Worm (Caenorhabditis elegans) whole organism, L1 larva: ENCODE measurements around the gene vps-33.2.

Source experiments
- C04F5.9 ChIP-seq: sonication (generic microtip); optimal IDR thresholded peaks from 2 replicates; lab custom pipeline; 2016; ENCODE audit warnings: missing genetic modification characterization, missing compliant biosample characterization
- C16A3.4 ChIP-seq: fragments of 150-350 bp; optimal IDR thresholded peaks from 2 replicates; lab custom pipeline; 2014; ENCODE audit warnings: missing biosample characterization, missing genetic modification characterization
- C34B4.2 ChIP-seq: sonication (generic microtip); optimal IDR thresholded peaks from 2 replicates; lab custom pipeline; 2017; ENCODE audit warnings: mild to moderate bottlenecking, missing genetic modification characterization, missing compliant biosample characterization
- aha-1 ChIP-seq: fragments of 150-350 bp; optimal IDR thresholded peaks from 2 replicates; lab custom pipeline; 2014; ENCODE audit warnings: missing biosample characterization, missing genetic modification characterization
- alr-1 ChIP-seq: fragments of 200-800 bp; sonication (Bioruptor generic); optimal IDR thresholded peaks from 2 replicates; lab custom pipeline; 2018; ENCODE audit warnings: borderline replicate concordance, mild to moderate bottlenecking, missing genetic modification characterization, missing compliant biosample characterization
- ama-1 ChIP-seq: fragments of 150-350 bp; optimal IDR thresholded peaks from 2 replicates; lab custom pipeline; 2014
- ceh-63 ChIP-seq: fragments of 200-800 bp; sonication (Bioruptor generic); optimal IDR thresholded peaks from 2 replicates; lab custom pipeline; 2018; ENCODE audit warnings: mild to moderate bottlenecking, missing genetic modification characterization, missing compliant biosample characterization
- ceh-82 ChIP-seq, 3 experiments: fragments of 150-350 bp in 1 of 3; sonication (generic microtip) in 2 of 3; optimal IDR thresholded peaks; 2 replicates each; lab custom pipeline; 2014 to 2017; ENCODE audit warnings: missing biosample characterization in 3 of 3, missing genetic modification characterization in 3 of 3
- ceh-90 ChIP-seq: sonication (generic microtip); optimal IDR thresholded peaks from 2 replicates; lab custom pipeline; 2016; ENCODE audit warnings: missing genetic modification characterization, missing compliant biosample characterization
- ces-1 ChIP-seq: fragments of 150-350 bp; optimal IDR thresholded peaks from 2 replicates; lab custom pipeline; 2014; ENCODE audit warnings: missing biosample characterization, missing genetic modification reagents, missing genetic modification characterization
- dpl-1 ChIP-seq, 3 experiments: fragments of 150-350 bp in 2 of 3; sonication (generic microtip) in 1 of 3; optimal IDR thresholded peaks; 2 replicates each; lab custom pipeline; 2014 to 2017; ENCODE audit warnings: missing biosample characterization in 3 of 3, missing genetic modification characterization in 3 of 3, missing genetic modification reagents in 3 of 3
- dsc-1 ChIP-seq: sonication (generic microtip); optimal IDR thresholded peaks from 2 replicates; lab custom pipeline; 2016; ENCODE audit warnings: mild to moderate bottlenecking, missing genetic modification characterization, missing compliant biosample characterization
- efl-1 ChIP-seq, 4 experiments: fragments of 150-350 bp; optimal IDR thresholded peaks in 3 of 4; peaks in 1 of 4; 1 replicate in 1 of 4; 2 replicates in 3 of 4; lab custom pipeline; 2014; ENCODE audit warnings: missing biosample characterization in 2 of 4, missing genetic modification characterization in 2 of 4, missing genetic modification reagents in 2 of 4
- efl-3 ChIP-seq: fragments of 200-800 bp; sonication (Bioruptor generic); optimal IDR thresholded peaks from 2 replicates; lab custom pipeline; 2018; ENCODE audit warnings: mild to moderate bottlenecking, missing genetic modification characterization, missing compliant biosample characterization
- egl-13 ChIP-seq: sonication (generic microtip); optimal IDR thresholded peaks from 2 replicates; lab custom pipeline; 2016; ENCODE audit warnings: missing genotype, missing genetic modification reagents, missing genetic modification characterization, missing compliant biosample characterization
- elt-2 ChIP-seq: sonication (generic microtip); optimal IDR thresholded peaks from 2 replicates; lab custom pipeline; 2016; ENCODE audit warnings: missing genetic modification characterization, mild to moderate bottlenecking, inconsistent platforms, missing compliant biosample characterization, missing genetic modification reagents
- ets-5 ChIP-seq: fragments of 200-800 bp; sonication (Bioruptor generic); IDR thresholded peaks from 2 replicates; pipeline ENCODE4 v1.3.6; 2022; ENCODE audit warnings: missing genetic modification characterization, missing compliant biosample characterization
- fkh-4 ChIP-seq: sonication (generic microtip); optimal IDR thresholded peaks from 2 replicates; lab custom pipeline; 2016; ENCODE audit warnings: missing compliant biosample characterization, missing genetic modification characterization, borderline replicate concordance
- hlh-4 ChIP-seq: sonication (generic microtip); optimal IDR thresholded peaks from 2 replicates; lab custom pipeline; 2016; ENCODE audit warnings: mild to moderate bottlenecking, missing genetic modification characterization, missing compliant biosample characterization
- hpl-2 ChIP-seq: fragments of 150-350 bp; optimal IDR thresholded peaks from 2 replicates; lab custom pipeline; 2014; ENCODE audit warnings: missing biosample characterization, missing genetic modification reagents, missing genetic modification characterization
- irx-1 ChIP-seq: sonication (generic microtip); optimal IDR thresholded peaks from 2 replicates; lab custom pipeline; 2016; ENCODE audit warnings: missing genetic modification characterization, missing compliant biosample characterization
- isw-1 ChIP-seq: fragments of 200-800 bp; sonication (Bioruptor generic); IDR thresholded peaks from 2 replicates; pipeline ENCODE4 v1.3.6; 2022; ENCODE audit warnings: missing genetic modification characterization, missing compliant biosample characterization
- jun-1 ChIP-seq: fragments of 150-350 bp; optimal IDR thresholded peaks from 2 replicates; lab custom pipeline; 2014; ENCODE audit warnings: missing biosample characterization, missing genetic modification reagents, missing genetic modification characterization
- lin-14 ChIP-seq: fragments of 200-800 bp; sonication (Bioruptor generic); optimal IDR thresholded peaks from 2 replicates; lab custom pipeline; 2018; ENCODE audit warnings: mild to moderate bottlenecking, missing genetic modification characterization, moderate library complexity, missing compliant biosample characterization
- lin-15B ChIP-seq: fragments of 150-350 bp; sonication (generic microtip); optimal IDR thresholded peaks from 3 replicates; lab custom pipeline; 2014; ENCODE audit warnings: missing biosample characterization, missing genetic modification characterization
- lin-35 ChIP-seq, 2 experiments: fragments of 150-350 bp; optimal IDR thresholded peaks; 2 replicates each; lab custom pipeline; 2014; ENCODE audit warnings: missing biosample characterization in 2 of 2, missing genetic modification characterization in 2 of 2, missing genetic modification reagents in 2 of 2
- mdl-1 ChIP-seq, 2 experiments: fragments of 150-350 bp; optimal IDR thresholded peaks; 2 replicates each; lab custom pipeline; 2014 to 2017; ENCODE audit warnings: missing biosample characterization in 2 of 2, missing genetic modification characterization in 2 of 2, inconsistent platforms in 1 of 2
- mef-2 ChIP-seq: fragments of 150-350 bp; optimal IDR thresholded peaks from 2 replicates; lab custom pipeline; 2014; ENCODE audit warnings: missing biosample characterization, missing genetic modification characterization
- nhr-20 ChIP-seq: sonication (generic microtip); optimal IDR thresholded peaks from 2 replicates; lab custom pipeline; 2016; ENCODE audit warnings: mild to moderate bottlenecking, missing genetic modification characterization, missing compliant biosample characterization
- nhr-237 ChIP-seq: fragments of 150-350 bp; optimal IDR thresholded peaks from 2 replicates; lab custom pipeline; 2014; ENCODE audit warnings: missing biosample characterization, missing genetic modification characterization
- nhr-28 ChIP-seq: fragments of 150-350 bp; optimal IDR thresholded peaks from 2 replicates; lab custom pipeline; 2014; ENCODE audit warnings: missing biosample characterization, missing genetic modification characterization
- nhr-71 ChIP-seq: sonication (generic microtip); optimal IDR thresholded peaks from 2 replicates; lab custom pipeline; 2016; ENCODE audit warnings: mild to moderate bottlenecking, missing genetic modification characterization, moderate library complexity, missing compliant biosample characterization
- nhr-76 ChIP-seq: sonication (generic microtip); optimal IDR thresholded peaks from 2 replicates; lab custom pipeline; 2017; ENCODE audit warnings: missing biosample characterization, missing genetic modification characterization
- nhr-77 ChIP-seq: fragments of 150-350 bp; optimal IDR thresholded peaks from 2 replicates; lab custom pipeline; 2014; ENCODE audit warnings: missing biosample characterization, missing genetic modification characterization
- nhr-90 ChIP-seq: sonication (generic microtip); optimal IDR thresholded peaks from 2 replicates; lab custom pipeline; 2016; ENCODE audit warnings: mild to moderate bottlenecking, missing genetic modification characterization, missing compliant biosample characterization; ENCODE audit not compliant: poor library complexity
- pag-3 ChIP-seq: sonication (generic microtip); optimal IDR thresholded peaks from 2 replicates; lab custom pipeline; 2017; ENCODE audit warnings: missing genetic modification characterization, mild to moderate bottlenecking, missing compliant biosample characterization, antibody characterized with exemption, borderline replicate concordance; ENCODE audit not compliant: insufficient read depth
- pax-3 ChIP-seq: fragments of 200-800 bp; sonication (Bioruptor generic); optimal IDR thresholded peaks from 2 replicates; lab custom pipeline; 2018; ENCODE audit warnings: mild to moderate bottlenecking, missing genetic modification characterization, moderate library complexity, missing compliant biosample characterization
- pqm-1 ChIP-seq: sonication (generic microtip); optimal IDR thresholded peaks from 3 replicates; lab custom pipeline; 2017; ENCODE audit warnings: missing biosample characterization, missing genetic modification characterization
- rnt-1 ChIP-seq: sonication (generic microtip); optimal IDR thresholded peaks from 2 replicates; lab custom pipeline; 2016; ENCODE audit warnings: mild to moderate bottlenecking, missing genetic modification characterization, moderate library complexity, missing compliant biosample characterization
- snpc-4 ChIP-seq: fragments of 150-350 bp; optimal IDR thresholded peaks from 2 replicates; lab custom pipeline; 2014; ENCODE audit warnings: missing biosample characterization, missing genetic modification characterization
- snu-23 ChIP-seq: sonication (generic microtip); optimal IDR thresholded peaks from 2 replicates; lab custom pipeline; 2016; ENCODE audit warnings: missing genetic modification characterization, missing compliant biosample characterization
- sptf-1 ChIP-seq: fragments of 150-350 bp; optimal IDR thresholded peaks from 2 replicates; lab custom pipeline; 2014; ENCODE audit warnings: missing biosample characterization, missing genetic modification characterization
- tlp-1 ChIP-seq: fragments of 150-350 bp; optimal IDR thresholded peaks from 2 replicates; lab custom pipeline; 2014; ENCODE audit warnings: missing biosample characterization, missing genetic modification characterization
- unc-130 ChIP-seq: fragments of 150-350 bp; optimal IDR thresholded peaks from 2 replicates; lab custom pipeline; 2017; ENCODE audit warnings: missing biosample characterization, missing genetic modification characterization, inconsistent platforms
- unc-30 ChIP-seq: sonication (generic microtip); optimal IDR thresholded peaks from 2 replicates; lab custom pipeline; 2017; ENCODE audit warnings: missing biosample characterization, missing genetic modification characterization
- unc-62 ChIP-seq: fragments of 150-350 bp; optimal IDR thresholded peaks from 2 replicates; lab custom pipeline; 2014; ENCODE audit warnings: missing biosample characterization, missing genetic modification reagents, missing genetic modification characterization
- unc-86 ChIP-seq: sonication (generic microtip); optimal IDR thresholded peaks from 2 replicates; lab custom pipeline; 2016; ENCODE audit warnings: missing genetic modification characterization, missing compliant biosample characterization
- ztf-11 ChIP-seq, 2 experiments: sonication (generic microtip); optimal IDR thresholded peaks; 2 replicates each; lab custom pipeline; 2016 to 2017; ENCODE audit warnings: missing genetic modification characterization in 2 of 2, missing biosample characterization in 1 of 2, missing compliant biosample characterization in 1 of 2

vps-33.2 gene

DNA sequence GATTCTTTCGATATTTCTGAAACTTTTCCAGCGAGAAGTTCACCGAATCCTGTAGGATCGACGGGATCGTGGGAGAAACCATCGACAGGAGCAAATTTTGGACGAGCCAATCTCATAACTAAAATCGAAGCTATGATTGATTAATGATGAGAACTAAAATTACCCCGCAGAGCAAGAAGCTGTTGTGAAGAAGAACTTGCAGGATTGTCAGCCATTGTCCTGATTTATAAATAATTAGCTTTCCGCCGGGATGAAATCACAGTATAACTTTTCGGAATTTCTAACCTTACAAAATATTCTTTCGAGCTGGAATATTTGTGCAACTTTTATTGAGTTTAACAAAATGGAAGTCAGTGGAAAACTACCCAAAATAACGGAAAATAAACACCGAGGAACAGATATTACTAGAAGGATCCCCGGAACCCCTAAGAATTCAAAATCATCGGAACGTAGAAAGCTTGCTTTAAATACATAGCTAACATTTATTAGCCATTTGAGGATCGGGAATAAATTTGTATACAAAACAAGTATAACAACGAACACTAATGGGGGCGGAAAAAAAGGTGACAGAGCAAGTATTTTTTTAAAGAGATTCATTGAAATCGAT, 13.6 kb upstream of the vps-33.2 start, which contains the start of gene C56C10.7 (continued):
- peak; percentile 62 for TF ChIP-seq ama-1 (lab: Kevin White, UChicago)
- TF ChIP-seq tlp-1 (tag; lab: Kevin White, UChicago): no peak
- TF ChIP-seq nhr-71 (tag; lab: Kevin White, UChicago): peak; percentile 11
- TF ChIP-seq efl-1 (optimal IDR thresholded peaks at IDR 0.05; lab: Kevin White, UChicago): no peak
- TF ChIP-seq efl-1 (GFP tag; optimal IDR thresholded peaks at IDR 0.05 in 1 of 2; lab: Kevin White, UChicago): no peak
- peak; percentile 1 for TF ChIP-seq nhr-20 (tag; lab: Kevin White, UChicago)
- TF ChIP-seq snu-23 (GFP tag; lab: Kevin White, UChicago): peak; percentile 32
- TF ChIP-seq nhr-77 (tag; lab: Kevin White, UChicago): no peak
- no peak for TF ChIP-seq mdl-1 (tag; optimal IDR thresholded peaks at IDR 0.05; lab: Kevin White, UChicago)
- no peak for TF ChIP-seq ces-1 (GFP tag; lab: Kevin White, UChicago)
- no peak for TF ChIP-seq unc-62 (GFP tag; lab: Kevin White, UChicago)
- no peak for TF ChIP-seq jun-1
- peak; percentile 30 for TF ChIP-seq elt-2 (tag; lab: Kevin White, UChicago)

- TF ChIP-seq snu-23 (GFP tag; lab: Kevin White, UChicago) (peak; percentile 99), egl-13 (tag; lab: Kevin White, UChicago) (peak; percentile 86), unc-130 (tag; lab: Kevin White, UChicago) (peak; percentile 74), unc-86 (tag; lab: Kevin White, UChicago) (peak; percentile 95), alr-1 (tag; lab: Kevin White, UChicago) (no peak), snpc-4 (tag; lab: Kevin White, UChicago) (peak; percentile 83), hlh-4 (tag; lab: Kevin White, UChicago) (no peak), unc-30 (tag; lab: Kevin White, UChicago) (no peak), irx-1 (tag; lab: Kevin White, UChicago) (peak; percentile 88), efl-3 (GFP tag; lab: Kevin White, UChicago) (no peak), ztf-11 (tag; optimal IDR thresholded peaks at IDR 0.05; lab: Kevin White, UChicago) (peak in 1 of 2 experiments; percentile 85), ama-1 (lab: Kevin White, UChicago) (peak; percentile 43), hpl-2 (GFP tag; lab: Kevin White, UChicago) (peak; percentile 91), ceh-82 (tag; optimal IDR thresholded peaks at IDR 0.05; lab: Kevin White, UChicago) (peak; percentile 91 to 95 (median 93)), rnt-1 (tag; lab: Kevin White, UChicago) (peak; percentile 92), C04F5.9 (peak; percentile 70), ceh-63 (no peak), C34B4.2 (tag; lab: Kevin White, UChicago) (no peak), pag-3 (tag; lab: Kevin White, UChicago) (no peak), ceh-90 (tag; lab: Kevin White, UChicago) (peak; percentile 28), nhr-76 (tag; lab: Kevin White, UChicago) (no peak), lin-15B (tag; lab: Kevin White, UChicago) (peak; percentile 71), mef-2 (tag; lab: Kevin White, UChicago) (peak; percentile 67), isw-1 (GFP tag; lab: Robert Waterston, UW) (peak; percentile 96), nhr-28 (no peak), dsc-1 (tag; lab: Kevin White, UChicago) (peak; percentile 94), C16A3.4 (tag; lab: Kevin White, UChicago) (peak; percentile 92), dpl-1 (GFP tag; optimal IDR thresholded peaks at IDR 0.05; lab: Kevin White, UChicago) (peak; percentile 76 to 81 (median 76)), nhr-237 (tag; lab: Kevin White, UChicago) (peak; percentile 93), nhr-90 (tag; lab: Kevin White, UChicago) (peak; percentile 94), jun-1 (peak; percentile 94), ets-5 (GFP tag; lab: Robert Waterston, UW) (no peak), fkh-4 (tag; lab: Kevin White, UChicago) (peak; percentile 66), aha-1 (tag; lab: Kevin White, UChicago) (peak; percentile 85), sptf-1 (tag; lab: Kevin White, UChicago) (no peak), pax-3 (peak; percentile 90), pqm-1 (tag; lab: Kevin White, UChicago) (no peak), lin-35 (GFP tag; optimal IDR thresholded peaks at IDR 0.05; lab: Kevin White, UChicago) (peak; percentile 84 to 87), lin-14 (peak; percentile 98)
Observed at ce11 chrII:6588605-6589292, 12.3 kb upstream of the vps-33.2 start, which contains the start of gene icd-1. TSS of gene icd-1 (minus strand) at chrII:6588655.
